Fruit fly (Drosophila melanogaster) whole organism, embryonic: Measurements from ENCODE around the gene arm.

Source experiments
- Ada2b ChIP-seq: fragments of 200-800 bp; sonication (Bioruptor generic); IDR thresholded peaks from 2 replicates; pipeline ENCODE4 v1.3.6; 2022; ENCODE audit warnings: missing biosample characterization, missing genetic modification characterization
- Aef1 ChIP-seq: fragments of 200-800 bp; sonication (Bioruptor generic); IDR thresholded peaks from 3 replicates; pipeline ENCODE4 v1.3.6; 2022; ENCODE audit warnings: missing biosample characterization, missing genetic modification characterization
- Bdp1 ChIP-seq: fragments of 200-800 bp; sonication (Bioruptor generic); optimal IDR thresholded peaks from 3 replicates; lab custom pipeline; 2016; ENCODE audit warnings: missing biosample characterization, missing genetic modification characterization
- Bgb ChIP-seq: fragments of 200-800 bp; sonication (Bioruptor generic); IDR thresholded peaks from 2 replicates; pipeline ENCODE4 v1.3.6; 2022; ENCODE audit warnings: missing biosample characterization, missing genetic modification characterization; ENCODE audit not compliant: partially characterized antibody
- CG10147 ChIP-seq: fragments of 200-800 bp; sonication (Bioruptor generic); optimal IDR thresholded peaks from 2 replicates; lab custom pipeline; 2019; ENCODE audit warnings: missing biosample characterization, mild to moderate bottlenecking, missing genetic modification characterization, moderate library complexity
- CG10274 ChIP-seq: fragments of 200-800 bp; sonication (Bioruptor generic); optimal IDR thresholded peaks from 3 replicates; lab custom pipeline; 2017; ENCODE audit warnings: missing biosample characterization, mild to moderate bottlenecking, missing genetic modification characterization
- CG11695 ChIP-seq: fragments of 200-800 bp; sonication (Bioruptor generic); IDR thresholded peaks from 3 replicates; pipeline ENCODE4 v1.3.6; 2022; ENCODE audit warnings: missing biosample characterization, missing genetic modification characterization
- CG1233 ChIP-seq: fragments of 200-800 bp; sonication (Bioruptor generic); optimal IDR thresholded peaks from 4 replicates; lab custom pipeline; 2018; ENCODE audit warnings: missing biosample characterization, mild to moderate bottlenecking, missing genetic modification characterization
- CG13287 ChIP-seq: fragments of 200-800 bp; sonication (Bioruptor generic); IDR thresholded peaks from 2 replicates; pipeline ENCODE4 v1.3.6; 2022; ENCODE audit warnings: missing biosample characterization, missing genetic modification characterization; ENCODE audit not compliant: partially characterized antibody
- CG14710 ChIP-seq: fragments of 200-800 bp; sonication (Bioruptor generic); optimal IDR thresholded peaks from 3 replicates; lab custom pipeline; 2019; ENCODE audit warnings: missing biosample characterization, mild to moderate bottlenecking, missing genetic modification characterization, moderate library complexity
- CG1529 ChIP-seq: fragments of 200-800 bp; sonication (Bioruptor generic); optimal IDR thresholded peaks from 3 replicates; lab custom pipeline; 2018; ENCODE audit warnings: missing biosample characterization, missing genetic modification characterization
- CG15479 ChIP-seq: fragments of 200-800 bp; sonication (Bioruptor generic); optimal IDR thresholded peaks from 3 replicates; lab custom pipeline; 2019; ENCODE audit warnings: missing biosample characterization, mild to moderate bottlenecking, missing genetic modification characterization, moderate library complexity
- CG17186 ChIP-seq: fragments of 200-800 bp; sonication (Bioruptor generic); optimal IDR thresholded peaks from 3 replicates; lab custom pipeline; 2017; ENCODE audit warnings: missing biosample characterization, missing genetic modification reagents, missing genetic modification characterization
- CG17361 ChIP-seq: fragments of 200-800 bp; sonication (Bioruptor generic); IDR thresholded peaks from 3 replicates; pipeline ENCODE4 v1.3.6; 2022; ENCODE audit warnings: missing biosample characterization, missing genetic modification characterization
- CG32532 ChIP-seq: fragments of 200-800 bp; sonication (Bioruptor generic); IDR thresholded peaks from 2 replicates; pipeline ENCODE4 v1.3.6; 2022; ENCODE audit warnings: missing biosample characterization, missing genetic modification characterization
- CG4328 ChIP-seq: fragments of 200-800 bp; sonication (Bioruptor generic); optimal IDR thresholded peaks from 3 replicates; lab custom pipeline; 2017; ENCODE audit warnings: missing biosample characterization, missing genetic modification reagents, missing genetic modification characterization
- CG4360 ChIP-seq: fragments of 200-800 bp; sonication (Bioruptor generic); IDR thresholded peaks from 2 replicates; pipeline ENCODE4 v1.3.6; 2022; ENCODE audit warnings: missing biosample characterization, missing genetic modification characterization
- CG4617 ChIP-seq: fragments of 200-800 bp; sonication (Bioruptor generic); optimal IDR thresholded peaks from 3 replicates; lab custom pipeline; 2016; ENCODE audit warnings: missing biosample characterization, missing genetic modification characterization, borderline replicate concordance
- CG7271 ChIP-seq: fragments of 200-800 bp; sonication (Bioruptor generic); optimal IDR thresholded peaks from 2 replicates; lab custom pipeline; 2018; ENCODE audit warnings: missing biosample characterization, mild to moderate bottlenecking, missing genetic modification characterization, moderate library complexity
- CG7786 ChIP-seq: fragments of 200-800 bp; sonication (Bioruptor generic); optimal IDR thresholded peaks from 2 replicates; lab custom pipeline; 2016; ENCODE audit warnings: missing biosample characterization, missing genetic modification characterization
- CG8765 ChIP-seq: fragments of 200-800 bp; sonication (Bioruptor generic); IDR thresholded peaks from 2 replicates; pipeline ENCODE4 v1.3.6; 2022; ENCODE audit warnings: missing biosample characterization, missing genetic modification characterization
- CG9817 ChIP-seq: fragments of 200-800 bp; sonication (Bioruptor generic); optimal IDR thresholded peaks from 2 replicates; lab custom pipeline; 2018; ENCODE audit warnings: missing biosample characterization, mild to moderate bottlenecking, missing genetic modification characterization, moderate library complexity
- CG9876 ChIP-seq: fragments of 200-800 bp; sonication (Bioruptor generic); optimal IDR thresholded peaks from 2 replicates; lab custom pipeline; 2016; ENCODE audit warnings: missing biosample characterization, missing genetic modification characterization
- CHES-1-like ChIP-seq: fragments of 200-800 bp; sonication (Bioruptor generic); optimal IDR thresholded peaks from 2 replicates; lab custom pipeline; 2016; ENCODE audit warnings: missing biosample characterization, missing genetic modification characterization
- CrebB ChIP-seq: fragments of 200-800 bp; sonication (Bioruptor generic); optimal IDR thresholded peaks from 3 replicates; lab custom pipeline; 2018; ENCODE audit warnings: missing biosample characterization, mild to moderate bottlenecking, missing genetic modification characterization
- D ChIP-seq, 2 experiments: fragments of 200-800 bp in 1 of 2; fragments of >200 bp in 1 of 2; sonication (Bioruptor generic) in 1 of 2; optimal IDR thresholded peaks; 2 replicates in 1 of 2; 3 replicates in 1 of 2; lab custom pipeline; 2017; ENCODE audit warnings: mild to moderate bottlenecking in 1 of 2, missing biosample characterization in 1 of 2, missing genetic modification characterization in 1 of 2, missing genetic modification reagents in 1 of 2
- Dref ChIP-seq: fragments of 200-800 bp; sonication (Bioruptor generic); IDR thresholded peaks from 2 replicates; pipeline ENCODE4 v1.3.6; 2022; ENCODE audit warnings: missing biosample characterization, missing genetic modification characterization
- E2f2 ChIP-seq: fragments of 200-800 bp; sonication (Bioruptor generic); IDR thresholded peaks from 2 replicates; pipeline ENCODE4 v1.3.6; 2022; ENCODE audit warnings: missing biosample characterization, missing genetic modification characterization
- Gsc ChIP-seq: fragments of 200-800 bp; sonication (Bioruptor generic); IDR thresholded peaks from 2 replicates; pipeline ENCODE4 v1.3.6; 2022; ENCODE audit warnings: missing biosample characterization, missing genetic modification characterization
- H2.0 ChIP-seq: fragments of 200-800 bp; sonication (Bioruptor generic); IDR thresholded peaks from 2 replicates; pipeline ENCODE4 v1.3.6; 2022; ENCODE audit warnings: missing biosample characterization, missing genetic modification characterization
- Hand ChIP-seq: fragments of 200-800 bp; sonication (Bioruptor generic); optimal IDR thresholded peaks from 2 replicates; lab custom pipeline; 2017; ENCODE audit warnings: mild to moderate bottlenecking, missing biosample characterization, missing genetic modification reagents, missing genetic modification characterization
- Lhr ChIP-seq: fragments of 200-800 bp; sonication (Bioruptor generic); optimal IDR thresholded peaks from 3 replicates; lab custom pipeline; 2017; ENCODE audit warnings: mild to moderate bottlenecking, missing biosample characterization, missing genetic modification reagents, missing genetic modification characterization
- Nf-YB ChIP-seq: fragments of 200-800 bp; sonication (Bioruptor generic); optimal IDR thresholded peaks from 3 replicates; lab custom pipeline; 2019; ENCODE audit warnings: missing biosample characterization, mild to moderate bottlenecking, missing genetic modification characterization, moderate library complexity
- Sox102F ChIP-seq: fragments of 200-800 bp; sonication (Bioruptor generic); optimal IDR thresholded peaks from 2 replicates; lab custom pipeline; 2018; ENCODE audit warnings: missing biosample characterization, mild to moderate bottlenecking, missing genetic modification characterization, moderate library complexity
- Usf ChIP-seq: fragments of 200-800 bp; sonication (Bioruptor generic); optimal IDR thresholded peaks from 2 replicates; lab custom pipeline; 2017; ENCODE audit warnings: missing genotype, missing biosample characterization, missing genetic modification characterization
- ash1 ChIP-seq: fragments of 200-800 bp; sonication (Bioruptor generic); optimal IDR thresholded peaks from 2 replicates; lab custom pipeline; 2018; ENCODE audit warnings: missing biosample characterization, mild to moderate bottlenecking, missing genetic modification characterization
- btn ChIP-seq: fragments of 200-800 bp; sonication (Bioruptor generic); optimal IDR thresholded peaks from 2 replicates; lab custom pipeline; 2016; ENCODE audit warnings: missing biosample characterization, missing genetic modification characterization
- cato ChIP-seq: fragments of 200-800 bp; sonication (Bioruptor generic); optimal IDR thresholded peaks from 2 replicates; lab custom pipeline; 2016; ENCODE audit warnings: missing biosample characterization, missing genetic modification characterization, borderline replicate concordance
- chinmo ChIP-seq: fragments of 200-800 bp; sonication (Bioruptor generic); IDR thresholded peaks from 4 replicates; pipeline ENCODE4 v1.3.6; 2022; ENCODE audit warnings: missing biosample characterization, missing genetic modification characterization; ENCODE audit not compliant: partially characterized antibody
- dysf ChIP-seq: fragments of 200-800 bp; sonication (Bioruptor generic); IDR thresholded peaks from 3 replicates; pipeline ENCODE4 v1.3.6; 2022; ENCODE audit warnings: missing biosample characterization, missing genetic modification characterization
- grn ChIP-seq: fragments of 200-800 bp; sonication (Bioruptor generic); optimal IDR thresholded peaks from 3 replicates; lab custom pipeline; 2017; ENCODE audit warnings: missing biosample characterization, missing genetic modification characterization
- lmd ChIP-seq: fragments of 200-800 bp; sonication (Bioruptor generic); IDR thresholded peaks from 2 replicates; pipeline ENCODE4 v1.3.6; 2022; ENCODE audit warnings: missing biosample characterization, missing genetic modification characterization
- onecut ChIP-seq: fragments of 200-800 bp; sonication (Bioruptor generic); IDR thresholded peaks from 2 replicates; pipeline ENCODE4 v1.3.6; 2022; ENCODE audit warnings: missing biosample characterization, missing genetic modification characterization
- p53 ChIP-seq: fragments of 200-800 bp; sonication (Bioruptor generic); optimal IDR thresholded peaks from 2 replicates; lab custom pipeline; 2016; ENCODE audit warnings: missing biosample characterization, missing genetic modification characterization
- phol ChIP-seq: fragments of 200-800 bp; sonication (Bioruptor generic); optimal IDR thresholded peaks from 3 replicates; lab custom pipeline; 2018; ENCODE audit warnings: missing biosample characterization, mild to moderate bottlenecking, missing genetic modification characterization, moderate library complexity
- schlank ChIP-seq: fragments of 200-800 bp; sonication (Bioruptor generic); optimal IDR thresholded peaks from 2 replicates; lab custom pipeline; 2018; ENCODE audit warnings: missing biosample characterization, mild to moderate bottlenecking, missing genetic modification characterization
- sens ChIP-seq: fragments of 200-800 bp; sonication (Bioruptor generic); peaks from one replicate; lab custom pipeline; 2016; ENCODE audit warnings: missing biosample characterization, missing genetic modification characterization
- twi ChIP-seq: fragments of 200-800 bp; optimal IDR thresholded peaks from 2 replicates; lab custom pipeline; 2019; ENCODE audit warnings: missing biosample characterization, mild to moderate bottlenecking, missing genetic modification characterization, moderate library complexity
- tx ChIP-seq: fragments of 200-800 bp; sonication (Bioruptor generic); optimal IDR thresholded peaks from 2 replicates; lab custom pipeline; 2016; ENCODE audit warnings: missing biosample characterization, missing genetic modification characterization
- z ChIP-seq: fragments of 200-800 bp; sonication (Bioruptor generic); IDR thresholded peaks from 3 replicates; pipeline ENCODE4 v1.3.6; 2022; ENCODE audit warnings: missing biosample characterization, missing genetic modification characterization

Gene arm

DNA sequence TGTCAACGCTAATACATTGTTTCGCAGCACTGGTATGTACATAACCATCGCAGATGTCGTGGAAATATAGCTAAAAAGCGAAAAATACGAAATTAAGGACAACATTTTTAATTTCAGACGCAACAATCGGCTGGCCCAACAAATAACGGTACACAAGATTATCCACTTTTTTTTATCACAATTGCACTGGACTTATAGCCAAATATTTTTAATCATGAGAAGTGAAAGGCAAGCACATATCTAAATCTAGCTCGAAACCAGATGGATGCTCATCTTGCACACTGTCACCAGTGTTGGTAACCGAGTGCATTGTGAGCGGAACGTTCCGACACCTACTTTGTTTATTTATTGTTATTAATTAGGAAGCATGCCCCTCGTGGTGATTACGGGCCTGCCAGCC is 39.6 kb upstream of the arm start, which contains the start of the genes CG3857 and CG3587 (continued):
- TF ChIP-seq CG14710 (tag; lab: Kevin White, UChicago): peak; percentile 66
- TF ChIP-seq CG9817 (tag; lab: Kevin White, UChicago): peak; percentile 70
- peak; percentile 35; the same call in 1 of the 2 replicates for TF ChIP-seq onecut (GFP tag; lab: Robert Waterston, UW)
- peak; percentile 25 for TF ChIP-seq Lhr (GFP tag; lab: Kevin White, UChicago)
- no peak for TF ChIP-seq Hand (GFP tag; lab: Kevin White, UChicago)
- peak; percentile 83 for TF ChIP-seq tx (GFP tag; lab: Kevin White, UChicago)
- peak; percentile 23 for TF ChIP-seq CG4328
- peak; percentile 66 for TF ChIP-seq Usf (GFP tag; lab: Kevin White, UChicago)
- no peak for TF ChIP-seq CG15479 (GFP tag; lab: Kevin White, UChicago)
- TF ChIP-seq CG4617: peak; percentile 89
- TF ChIP-seq E2f2 (GFP tag; lab: Robert Waterston, UW): peak; percentile 50
- TF ChIP-seq lmd: peak; percentile 75
- peak; percentile 54 for TF ChIP-seq Ada2b
- peak; percentile 53 for TF ChIP-seq CG17186 (GFP tag; lab: Kevin White, UChicago)
- TF ChIP-seq CG11695 (GFP tag; lab: Robert Waterston, UW): 0 out of 3 replicates have a peak, but pooled peaks have one; percentile 32
- no peak for TF ChIP-seq ash1 (GFP tag; lab: Kevin White, UChicago)
- TF ChIP-seq dysf: peak; percentile 74
- peak; percentile 56; the same call in 1 of the 2 replicates for TF ChIP-seq H2.0 (GFP tag; lab: Robert Waterston, UW)
- TF ChIP-seq Bgb (GFP tag; lab: Robert Waterston, UW): no peak
- no peak for TF ChIP-seq grn (GFP tag; lab: Kevin White, UChicago)
- TF ChIP-seq Aef1 (GFP tag; lab: Robert Waterston, UW): peak; percentile 74
- TF ChIP-seq btn (GFP tag; lab: Kevin White, UChicago): peak; percentile 23
- TF ChIP-seq CG7271 (tag; lab: Kevin White, UChicago): no peak
- TF ChIP-seq CG9876 (GFP tag; lab: Kevin White, UChicago): peak; percentile 69
- TF ChIP-seq CG32532 (GFP tag; lab: Robert Waterston, UW): peak; percentile 53
- TF ChIP-seq CG17361 (GFP tag; lab: Robert Waterston, UW): peak; percentile 79
- peak; percentile 55 for TF ChIP-seq CG1529 (GFP tag; lab: Kevin White, UChicago)
- TF ChIP-seq schlank: peak; percentile 29
- 0 out of 3 replicates have a peak, but pooled peaks have one; percentile 9 for TF ChIP-seq z (GFP tag; lab: Robert Waterston, UW)
- peak; percentile 44 for TF ChIP-seq CrebB (tag; lab: Kevin White, UChicago)
- peak; percentile 67 for TF ChIP-seq CG10147
- TF ChIP-seq phol (tag; lab: Kevin White, UChicago): peak; percentile 71
- TF ChIP-seq CG7786: peak; percentile 86
- TF ChIP-seq cato: peak; percentile 50
- TF ChIP-seq CG10274: peak; percentile 1
- no peak for TF ChIP-seq CG4360 (GFP tag; lab: Robert Waterston, UW)
- peak; percentile 54 for TF ChIP-seq Sox102F (GFP tag; lab: Kevin White, UChicago)
- peak; percentile 88 for TF ChIP-seq CHES-1-like (GFP tag; lab: Kevin White, UChicago)
- no peak for TF ChIP-seq Gsc (GFP tag; lab: Robert Waterston, UW)
- peak; percentile 95 for TF ChIP-seq sens (GFP tag; lab: Kevin White, UChicago)
- peak; percentile 50 for TF ChIP-seq CG1233
- peak; percentile 44 for TF ChIP-seq Nf-YB (GFP tag; lab: Kevin White, UChicago)
- TF ChIP-seq p53 (GFP tag; lab: Kevin White, UChicago): peak; percentile 33
- peak; percentile 62 for TF ChIP-seq CG13287 (GFP tag; lab: Robert Waterston, UW)
- TF ChIP-seq CG8765: peak; percentile 58
- TF ChIP-seq D (optimal IDR thresholded peaks at IDR 0.05; lab: Kevin White, UChicago): no peak
- peak; percentile 35 for TF ChIP-seq D (GFP tag; optimal IDR thresholded peaks at IDR 0.05; lab: Kevin White, UChicago)
- TF ChIP-seq Bdp1 (GFP tag; lab: Kevin White, UChicago): peak; percentile 71
- no peak for TF ChIP-seq Dref (GFP tag; lab: Robert Waterston, UW)
- peak; percentile 38 for TF ChIP-seq twi (tag; lab: Kevin White, UChicago)
- no peak for TF ChIP-seq chinmo (GFP tag; lab: Robert Waterston, UW)
